Worm (Caenorhabditis elegans): Measurements from ENCODE around the gene str-37.

DNA sequence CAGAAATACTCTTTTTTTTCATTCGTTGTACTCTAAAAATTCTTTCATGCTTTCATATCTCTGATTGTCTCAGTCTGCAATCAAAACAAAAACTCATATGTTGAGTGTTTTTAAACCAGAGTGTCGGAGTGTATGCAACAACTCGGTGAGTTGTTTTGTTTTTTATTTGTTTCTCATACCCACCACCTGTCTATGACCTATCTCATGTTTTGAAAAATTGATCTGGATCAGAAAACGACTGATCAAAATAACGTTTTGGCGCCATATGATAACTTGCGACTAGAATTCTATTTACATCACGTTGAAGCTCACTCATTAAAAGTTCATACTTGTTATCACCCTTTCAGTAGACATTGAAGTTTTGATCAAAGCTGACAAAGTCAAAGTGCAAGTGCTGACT, 28.9 kb upstream of the str-37 start:
- TF ChIP-seq lir-1 (GFP tag; conservative IDR thresholded peaks at IDR 0.05) (no peak), mel-28 (tag; optimal IDR thresholded peaks at IDR 0.05; ENCODE audit: borderline replicate concordance) (no peak)
